Fruit fly (Drosophila melanogaster): ENCODE measurements around the gene hoe2.

- TF ChIP-seq CG8478 (optimal IDR thresholded peaks at IDR 0.05) (no peak), pan (optimal IDR thresholded peaks at IDR 0.05) (no peak), EcR (GFP tag; optimal IDR thresholded peaks at IDR 0.05) (no peak), psq (optimal IDR thresholded peaks at IDR 0.05) (no peak), Dll (optimal IDR thresholded peaks at IDR 0.05) (no peak), usp (GFP tag; optimal IDR thresholded peaks at IDR 0.05) (no peak)
Observed at dm6 chr2L:4903838-4904237, 32.4 kb downstream of the hoe2 start.
